Fruit fly (Drosophila melanogaster) whole organism, adult: ENCODE results near the gene Gyc76C.

Experiments used
- CG1620 ChIP-seq: fragments of 200-800 bp; sonication (Bioruptor generic); optimal IDR thresholded peaks from 2 replicates; lab custom pipeline; 2016; ENCODE audit warnings: missing biosample characterization, missing genetic modification characterization
- CG33017 ChIP-seq: fragments of 200-800 bp; sonication (Bioruptor generic); optimal IDR thresholded peaks from 2 replicates; lab custom pipeline; 2018; ENCODE audit warnings: missing biosample characterization, mild to moderate bottlenecking, missing genetic modification characterization, moderate library complexity
- CG5204 ChIP-seq: fragments of 200-800 bp; sonication (Bioruptor generic); optimal IDR thresholded peaks from 2 replicates; lab custom pipeline; 2016; ENCODE audit warnings: missing biosample characterization, missing genetic modification characterization
- CG7045 ChIP-seq: fragments of 200-800 bp; sonication (Bioruptor generic); optimal IDR thresholded peaks from 2 replicates; lab custom pipeline; 2017; ENCODE audit warnings: missing biosample characterization, mild to moderate bottlenecking, missing genetic modification characterization
- CG7101 ChIP-seq: fragments of 200-800 bp; sonication (Bioruptor generic); optimal IDR thresholded peaks from 2 replicates; lab custom pipeline; 2018; ENCODE audit warnings: missing biosample characterization, mild to moderate bottlenecking, missing genetic modification characterization, moderate library complexity
- Clk ChIP-seq: fragments of 200-800 bp; sonication (Bioruptor generic); optimal IDR thresholded peaks from 2 replicates; lab custom pipeline; 2017; ENCODE audit warnings: missing biosample characterization, missing genetic modification characterization
- kay ChIP-seq: fragments of 200-800 bp; sonication (Bioruptor generic); peaks from one replicate; lab custom pipeline; 2016; ENCODE audit warnings: missing biosample characterization, missing genetic modification characterization, borderline replicate concordance
- pad ChIP-seq: fragments of 200-800 bp; sonication (Bioruptor generic); optimal IDR thresholded peaks from 3 replicates; lab custom pipeline; 2017; ENCODE audit warnings: missing biosample characterization, missing genetic modification characterization, mild to moderate bottlenecking, moderate library complexity, missing genetic modification reagents
- toe ChIP-seq: fragments of 200-800 bp; sonication (Bioruptor generic); optimal IDR thresholded peaks from 2 replicates; lab custom pipeline; 2016; ENCODE audit warnings: missing biosample characterization, missing genetic modification characterization

dm6 chr3L:19815472-19816150, 22.2 kb upstream of the Gyc76C start, which contains the start of gene cyc:
- TF ChIP-seq CG7101 (peak; percentile 44), CG33017 (tag; lab: Kevin White, UChicago) (peak; percentile 57), CG7045 (peak; percentile 10), Clk (GFP tag; lab: Kevin White, UChicago) (no peak), toe (GFP tag; lab: Kevin White, UChicago) (no peak), CG5204 (GFP tag; lab: Kevin White, UChicago) (no peak), CG1620 (GFP tag; lab: Kevin White, UChicago) (no peak), kay (GFP tag; lab: Kevin White, UChicago) (no peak), pad (peak; percentile 27)
